Fruit fly (Drosophila melanogaster) whole organism: ENCODE data around the gene Polr1D.

ENCODE experiments used
- CG8478 ChIP-seq: fragments of >200 bp; optimal IDR thresholded peaks from 2 replicates; lab custom pipeline; 2018; ENCODE audit warnings: inconsistent platforms
- Dll ChIP-seq: fragments of >200 bp; optimal IDR thresholded peaks from 2 replicates; lab custom pipeline; 2017
- pan ChIP-seq: fragments of >200 bp; optimal IDR thresholded peaks from 2 replicates; lab custom pipeline; 2017
- psq ChIP-seq: fragments of >200 bp; optimal IDR thresholded peaks from 2 replicates; lab custom pipeline; 2017

DNA sequence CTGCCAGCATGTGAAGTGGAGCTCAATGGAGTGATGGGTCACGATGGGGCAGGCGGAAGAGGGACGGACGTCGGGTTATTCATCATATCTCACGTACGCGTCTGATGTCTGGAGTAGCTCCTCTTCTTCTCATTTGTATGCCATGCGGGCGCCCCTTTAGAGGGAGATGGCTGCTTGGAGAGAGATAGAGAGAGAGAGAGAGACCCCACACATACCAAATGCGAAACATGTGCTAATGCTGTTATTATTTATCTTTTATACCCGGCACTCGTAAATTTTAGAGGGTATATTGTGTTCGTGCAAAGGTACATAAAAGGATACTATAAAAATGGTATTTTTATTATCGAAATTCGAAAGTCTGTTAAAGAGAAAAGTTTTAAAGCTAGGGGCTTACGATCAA is 11.0 kb upstream of the Polr1D start:
- TF ChIP-seq pan (lab: Kevin White, UChicago), result no peak
- no peak for TF ChIP-seq Dll (lab: Kevin White, UChicago)
- TF ChIP-seq CG8478, result no peak
- no peak for TF ChIP-seq psq
